Worm (Caenorhabditis elegans): Measurements from ENCODE around the gene F54D5.9.

F54D5.9 gene

DNA sequence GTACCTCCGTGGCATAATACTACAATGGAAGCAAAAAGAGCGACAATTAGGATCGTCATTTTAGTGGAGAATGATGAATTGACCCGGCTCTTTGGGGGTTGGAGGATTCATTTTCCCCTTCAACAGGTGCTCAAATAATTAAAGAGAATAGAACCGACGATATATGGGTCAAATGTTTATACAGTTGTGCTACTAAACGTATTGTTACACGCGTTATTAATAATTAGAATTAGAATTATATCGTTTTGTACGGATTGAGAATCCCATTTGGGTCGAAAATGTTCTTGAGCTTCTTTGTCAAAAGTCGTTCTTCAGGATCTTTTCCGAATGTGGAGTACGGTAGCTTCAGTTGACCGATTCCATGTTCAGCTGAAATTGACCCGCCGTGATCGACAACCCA, 5.9 kb downstream of the F54D5.9 start, which contains the start of gene Y62F5A.9:
Gene Y62F5A.9, minus strand, starts transcription at position 101 of the 400 bp plus-strand sequence.
- TF ChIP-seq ceh-32 (tag; optimal IDR thresholded peaks at IDR 0.05; ENCODE audit: poor library complexity) (no peak), dmd-9 (GFP tag; IDR thresholded peaks at IDR 0.05) (no peak), spr-3 (GFP tag; optimal IDR thresholded peaks at IDR 0.05) (no peak), lsy-2 (tag; optimal IDR thresholded peaks at IDR 0.05) (no peak), tag-97 (GFP tag; IDR thresholded peaks at IDR 0.05) (no peak), daf-16 (GFP tag; optimal IDR thresholded peaks at IDR 0.05) (no peak), daf-16 (tag; optimal IDR thresholded peaks at IDR 0.05) (peak; percentile 32), ces-1 (GFP tag; optimal IDR thresholded peaks at IDR 0.05) (no peak), lim-7 (GFP tag; IDR thresholded peaks at IDR 0.05) (0 out of 2 replicates have a peak, but pooled peaks have one; percentile 10), F10B5.3 (tag; optimal IDR thresholded peaks at IDR 0.05) (no peak), attf-4 (tag; optimal IDR thresholded peaks at IDR 0.05) (no peak), daf-12 (tag; optimal IDR thresholded peaks at IDR 0.05) (no peak), dmd-8 (GFP tag; IDR thresholded peaks at IDR 0.05) (0 out of 2 replicates have a peak, but pooled peaks have one; percentile 5), spr-1 (tag; optimal IDR thresholded peaks at IDR 0.05) (no peak), egl-27 (tag; optimal IDR thresholded peaks at IDR 0.05) (no peak)

DNA sequence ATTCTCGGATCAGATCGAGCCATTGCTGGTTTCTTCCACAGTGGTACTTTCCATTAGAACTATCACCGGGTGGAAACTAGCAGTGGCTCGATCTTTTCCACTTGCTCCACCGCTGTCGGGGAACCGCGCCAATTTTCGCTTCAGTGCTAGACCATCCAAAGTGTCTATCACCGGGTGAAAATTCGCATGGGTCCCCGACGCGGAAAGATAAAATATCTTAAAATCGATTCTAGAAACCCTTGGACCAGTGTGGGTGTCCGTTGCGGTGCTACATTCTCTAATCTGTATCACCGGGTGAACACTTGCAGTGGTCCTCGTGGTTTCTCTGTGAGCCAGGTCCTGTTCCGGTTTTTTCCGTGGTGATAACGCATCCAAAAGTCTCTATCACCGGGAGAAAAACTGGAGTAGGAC, 7.0 kb downstream of the F54D5.9 start:
- no peak for TF ChIP-seq snpc-4 (tag; optimal IDR thresholded peaks at IDR 0.05)
- TF ChIP-seq tra-1 (GFP tag; IDR thresholded peaks at IDR 0.05) = no peak
- TF ChIP-seq arid-1 (GFP tag; conservative IDR thresholded peaks at IDR 0.05) = no peak
- no peak for TF ChIP-seq nhr-6 (tag; optimal IDR thresholded peaks at IDR 0.05)
- TF ChIP-seq lir-3 (tag; optimal IDR thresholded peaks at IDR 0.05) = no peak
- TF ChIP-seq T20F7.1 (GFP tag; optimal IDR thresholded peaks at IDR 0.05) = no peak
- no peak for TF ChIP-seq duxl-1 (tag; optimal IDR thresholded peaks at IDR 0.05; ENCODE audit: poor library complexity)
- TF ChIP-seq sdz-12 (GFP tag; optimal IDR thresholded peaks at IDR 0.05) = no peak
- no peak for TF ChIP-seq daf-12 (tag; optimal IDR thresholded peaks at IDR 0.05)
- no peak for TF ChIP-seq lsy-2 (tag; optimal IDR thresholded peaks at IDR 0.05)
- TF ChIP-seq unc-39 (tag; optimal IDR thresholded peaks at IDR 0.05) = no peak
- TF ChIP-seq ceh-62 (tag; optimal IDR thresholded peaks at IDR 0.05) = no peak
- TF ChIP-seq nhr-28 (tag; optimal IDR thresholded peaks at IDR 0.05) = no peak
- no peak for TF ChIP-seq lin-15B (tag; optimal IDR thresholded peaks at IDR 0.05)
- no peak for TF ChIP-seq mxl-3 (GFP tag; optimal IDR thresholded peaks at IDR 0.05)
- no peak for TF ChIP-seq ceh-28 (tag; optimal IDR thresholded peaks at IDR 0.05)

DNA sequence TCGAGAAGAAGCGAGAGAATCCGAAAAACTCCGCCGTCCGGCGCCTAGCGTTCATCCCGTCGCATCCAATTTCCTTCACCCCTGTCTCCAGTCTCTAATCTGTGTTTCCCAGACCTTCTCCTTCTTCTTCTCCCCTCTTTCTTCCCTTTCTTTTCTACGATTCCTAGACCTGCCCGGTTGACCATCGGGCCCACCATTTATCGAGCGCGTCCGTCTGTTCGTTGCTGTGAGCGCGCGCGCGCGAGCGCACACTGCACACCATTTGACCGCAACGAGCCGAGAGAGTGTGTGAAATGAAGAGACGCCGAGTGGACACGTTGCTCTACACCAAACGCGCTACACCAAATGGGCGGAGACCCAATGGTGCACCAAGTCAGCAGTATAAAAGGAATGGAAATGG, 7.5 kb downstream of the F54D5.9 start:
- TF ChIP-seq nhr-41 (GFP tag; IDR thresholded peaks at IDR 0.05) = no peak
- TF ChIP-seq ceh-32 (tag; optimal IDR thresholded peaks at IDR 0.05; ENCODE audit: poor library complexity) = no peak
- peak; percentile 73 for TF ChIP-seq lin-38 (GFP tag; IDR thresholded peaks at IDR 0.05)
- no peak for TF ChIP-seq fkh-10 (GFP tag; optimal IDR thresholded peaks at IDR 0.05)
- peak; percentile 82 for TF ChIP-seq set-16 (GFP tag; IDR thresholded peaks at IDR 0.05)
- TF ChIP-seq cey-2 (tag; optimal IDR thresholded peaks at IDR 0.05; ENCODE audit: borderline replicate concordance, insufficient read depth) = no peak
- no peak for TF ChIP-seq daf-12 (tag; optimal IDR thresholded peaks at IDR 0.05)
- peak; percentile 64; the same call in 1 of the 2 replicates for TF ChIP-seq Y48G9A.11 (GFP tag; IDR thresholded peaks at IDR 0.05)
- TF ChIP-seq unc-130 (GFP tag; optimal IDR thresholded peaks at IDR 0.05) = peak; percentile 70
- TF ChIP-seq ceh-82 (tag; optimal IDR thresholded peaks at IDR 0.05) = no peak
- no peak for TF ChIP-seq mes-2 (tag; optimal IDR thresholded peaks at IDR 0.05; ENCODE audit: poor library complexity, severe bottlenecking)
- no peak for TF ChIP-seq zip-11 (GFP tag; IDR thresholded peaks at IDR 0.05)
- 0 out of 2 replicates have a peak, but pooled peaks have one; percentile 8 for TF ChIP-seq D1046.2 (GFP tag; IDR thresholded peaks at IDR 0.05)
- peak; percentile 9 for TF ChIP-seq spr-3 (GFP tag; optimal IDR thresholded peaks at IDR 0.05)
- TF ChIP-seq ceh-20 (GFP tag; IDR thresholded peaks at IDR 0.05) = no peak
- peak in 1 of 2 experiments; percentile 3 for TF ChIP-seq mdl-1 (tag; optimal IDR thresholded peaks at IDR 0.05)

Measured in whole organism, L4 larva.